Fruit fly (Drosophila melanogaster) whole organism, embryonic: ENCODE results near the gene g.

Experiments used
- Ada2b ChIP-seq: fragments of 200-800 bp; sonication (Bioruptor generic); IDR thresholded peaks from 2 replicates; pipeline ENCODE4 v1.3.6; 2022; ENCODE audit warnings: missing biosample characterization, missing genetic modification characterization
- Bdp1 ChIP-seq: fragments of 200-800 bp; sonication (Bioruptor generic); optimal IDR thresholded peaks from 3 replicates; lab custom pipeline; 2016; ENCODE audit warnings: missing biosample characterization, missing genetic modification characterization
- BtbVII ChIP-seq: fragments of 200-800 bp; sonication (Bioruptor generic); optimal IDR thresholded peaks from 3 replicates; lab custom pipeline; 2017; ENCODE audit warnings: missing biosample characterization, mild to moderate bottlenecking, missing genetic modification characterization
- C15 ChIP-seq: fragments of 200-800 bp; sonication (Bioruptor generic); IDR thresholded peaks from 3 replicates; pipeline ENCODE4 v1.3.6; 2022; ENCODE audit warnings: missing biosample characterization, missing genetic modification characterization
- CG10209 ChIP-seq: fragments of 200-800 bp; sonication (Bioruptor generic); optimal IDR thresholded peaks from 3 replicates; lab custom pipeline; 2017; ENCODE audit warnings: missing biosample characterization, mild to moderate bottlenecking, missing genetic modification characterization, missing genetic modification reagents
- CG10366 ChIP-seq: fragments of 200-800 bp; sonication (Bioruptor generic); IDR thresholded peaks from 2 replicates; pipeline ENCODE4 v1.3.6; 2022; ENCODE audit warnings: missing biosample characterization, missing genetic modification characterization
- CG10462 ChIP-seq: fragments of 200-800 bp; sonication (Bioruptor generic); optimal IDR thresholded peaks from 2 replicates; lab custom pipeline; 2016; ENCODE audit warnings: missing biosample characterization, missing genetic modification characterization
- CG10565 ChIP-seq: fragments of 200-800 bp; sonication (Bioruptor generic); optimal IDR thresholded peaks from 3 replicates; lab custom pipeline; 2016; ENCODE audit warnings: missing biosample characterization, mild to moderate bottlenecking, missing genetic modification characterization
- CG10654 ChIP-seq: fragments of 200-800 bp; sonication (Bioruptor generic); optimal IDR thresholded peaks from 2 replicates; lab custom pipeline; 2016; ENCODE audit warnings: missing biosample characterization, missing genetic modification characterization
- CG11456 ChIP-seq: fragments of 200-800 bp; sonication (Bioruptor generic); IDR thresholded peaks from 3 replicates; pipeline ENCODE4 v1.3.6; 2022; ENCODE audit warnings: missing biosample characterization, missing genetic modification characterization
- CG11695 ChIP-seq: fragments of 200-800 bp; sonication (Bioruptor generic); IDR thresholded peaks from 3 replicates; pipeline ENCODE4 v1.3.6; 2022; ENCODE audit warnings: missing biosample characterization, missing genetic modification characterization
- CG12236 ChIP-seq: fragments of 200-800 bp; sonication (Bioruptor generic); optimal IDR thresholded peaks from 2 replicates; lab custom pipeline; 2016; ENCODE audit warnings: missing biosample characterization, missing genetic modification characterization
- CG14050 ChIP-seq: fragments of 200-800 bp; sonication (Bioruptor generic); IDR thresholded peaks from 3 replicates; pipeline ENCODE4 v1.3.6; 2022; ENCODE audit warnings: missing biosample characterization, missing genetic modification characterization
- CG15601 ChIP-seq: fragments of 200-800 bp; sonication (Bioruptor generic); optimal IDR thresholded peaks from 3 replicates; lab custom pipeline; 2019; ENCODE audit warnings: missing biosample characterization, mild to moderate bottlenecking, missing genetic modification characterization, moderate library complexity
- CG17328 ChIP-seq: fragments of 200-800 bp; sonication (Bioruptor generic); IDR thresholded peaks from 2 replicates; pipeline ENCODE4 v1.3.6; 2022; ENCODE audit warnings: missing biosample characterization, missing genetic modification characterization
- CG17385 ChIP-seq: fragments of 200-800 bp; sonication (Bioruptor generic); optimal IDR thresholded peaks from 3 replicates; lab custom pipeline; 2018; ENCODE audit warnings: missing biosample characterization, mild to moderate bottlenecking, missing genetic modification characterization
- CG17612 ChIP-seq: fragments of 200-800 bp; sonication (Bioruptor generic); IDR thresholded peaks from 2 replicates; pipeline ENCODE4 v1.3.6; 2022; ENCODE audit warnings: missing biosample characterization, missing genetic modification characterization
- CG1792 ChIP-seq: fragments of 200-800 bp; sonication (Bioruptor generic); optimal IDR thresholded peaks from 2 replicates; lab custom pipeline; 2016; ENCODE audit warnings: missing biosample characterization, missing genetic modification characterization
- CG18011 ChIP-seq: fragments of 200-800 bp; sonication (Bioruptor generic); optimal IDR thresholded peaks from 2 replicates; lab custom pipeline; 2017; ENCODE audit warnings: missing biosample characterization, missing genetic modification characterization, mild to moderate bottlenecking, moderate library complexity, missing genotype
- CG2129 ChIP-seq: fragments of 200-800 bp; sonication (Bioruptor generic); IDR thresholded peaks from 2 replicates; pipeline ENCODE4 v1.3.6; 2022; ENCODE audit warnings: missing biosample characterization, missing genetic modification characterization; ENCODE audit not compliant: partially characterized antibody
- CG30020 ChIP-seq: fragments of 200-800 bp; optimal IDR thresholded peaks from 2 replicates; lab custom pipeline; 2019; ENCODE audit warnings: missing biosample characterization, mild to moderate bottlenecking, missing genetic modification characterization, moderate library complexity
- CG31365 ChIP-seq: fragments of 200-800 bp; sonication (Bioruptor generic); optimal IDR thresholded peaks from 2 replicates; lab custom pipeline; 2018; ENCODE audit warnings: missing biosample characterization, mild to moderate bottlenecking, missing genetic modification characterization
- CG7357 ChIP-seq: fragments of 200-800 bp; sonication (Bioruptor generic); IDR thresholded peaks from 3 replicates; pipeline ENCODE4 v1.3.6; 2022; ENCODE audit warnings: missing biosample characterization, missing genetic modification characterization
- CG7928 ChIP-seq: fragments of 200-800 bp; sonication (Bioruptor generic); optimal IDR thresholded peaks from 2 replicates; lab custom pipeline; 2017; ENCODE audit warnings: missing biosample characterization, mild to moderate bottlenecking, missing genetic modification characterization
- CkIIα-i1 ChIP-seq: fragments of 200-800 bp; sonication (Bioruptor generic); IDR thresholded peaks from 2 replicates; pipeline ENCODE4 v1.3.6; 2022; ENCODE audit warnings: missing biosample characterization, missing genetic modification characterization
- Dp ChIP-seq: fragments of 200-800 bp; sonication (Bioruptor generic); optimal IDR thresholded peaks from 2 replicates; lab custom pipeline; 2018; ENCODE audit warnings: missing biosample characterization, mild to moderate bottlenecking, missing genetic modification characterization, moderate library complexity
- Ets97D ChIP-seq: fragments of 200-800 bp; sonication (Bioruptor generic); optimal IDR thresholded peaks from 3 replicates; lab custom pipeline; 2016; ENCODE audit warnings: missing biosample characterization, missing genetic modification characterization
- Fer1 ChIP-seq: fragments of 200-800 bp; sonication (Bioruptor generic); optimal IDR thresholded peaks from 2 replicates; lab custom pipeline; 2017; ENCODE audit warnings: missing biosample characterization, mild to moderate bottlenecking, missing genetic modification characterization
- Fer3 ChIP-seq: fragments of 200-800 bp; sonication (Bioruptor generic); optimal IDR thresholded peaks from 2 replicates; lab custom pipeline; 2018; ENCODE audit warnings: missing biosample characterization, mild to moderate bottlenecking, missing genetic modification characterization, moderate library complexity
- Hr78 ChIP-seq, 2 experiments: fragments of 200-800 bp in 1 of 2; fragments of >200 bp in 1 of 2; sonication (Bioruptor generic) in 1 of 2; optimal IDR thresholded peaks; 2 replicates each; lab custom pipeline; 2017 to 2019; ENCODE audit warnings: missing biosample characterization in 2 of 2, missing genetic modification characterization in 2 of 2, mild to moderate bottlenecking in 1 of 2, moderate library complexity in 1 of 2
- MESR4 ChIP-seq: fragments of 200-800 bp; sonication (Bioruptor generic); optimal IDR thresholded peaks from 2 replicates; lab custom pipeline; 2018; ENCODE audit warnings: missing biosample characterization, mild to moderate bottlenecking, missing genetic modification characterization, moderate library complexity
- Meics ChIP-seq: fragments of 200-800 bp; sonication (Bioruptor generic); optimal IDR thresholded peaks from 2 replicates; lab custom pipeline; 2017; ENCODE audit warnings: missing biosample characterization, mild to moderate bottlenecking, missing genetic modification characterization
- Nf-YB ChIP-seq: fragments of 200-800 bp; sonication (Bioruptor generic); optimal IDR thresholded peaks from 3 replicates; lab custom pipeline; 2019; ENCODE audit warnings: missing biosample characterization, mild to moderate bottlenecking, missing genetic modification characterization, moderate library complexity
- Sin3A ChIP-seq: fragments of >200 bp; optimal IDR thresholded peaks from 2 replicates; lab custom pipeline; 2018
- cad ChIP-seq: fragments of >200 bp; optimal IDR thresholded peaks from 2 replicates; lab custom pipeline; 2017; ENCODE audit warnings: missing biosample characterization, missing genetic modification characterization
- chm ChIP-seq: fragments of 200-800 bp; sonication (Bioruptor generic); IDR thresholded peaks from 2 replicates; pipeline ENCODE4 v1.3.6; 2022; ENCODE audit warnings: missing biosample characterization, missing genetic modification characterization
- ewg ChIP-seq: fragments of 200-800 bp; sonication (Bioruptor generic); optimal IDR thresholded peaks from 3 replicates; lab custom pipeline; 2017; ENCODE audit warnings: mild to moderate bottlenecking, missing biosample characterization, missing genetic modification reagents, missing genetic modification characterization
- fd64A ChIP-seq: fragments of 200-800 bp; sonication (Bioruptor generic); optimal IDR thresholded peaks from 3 replicates; lab custom pipeline; 2018; ENCODE audit warnings: missing biosample characterization, mild to moderate bottlenecking, missing genetic modification characterization
- her ChIP-seq: fragments of 200-800 bp; sonication (Bioruptor generic); optimal IDR thresholded peaks from 2 replicates; lab custom pipeline; 2016; ENCODE audit warnings: missing biosample characterization, missing genetic modification characterization
- hth ChIP-seq: fragments of >200 bp; optimal IDR thresholded peaks from 2 replicates; lab custom pipeline; 2017; ENCODE audit warnings: inconsistent platforms
- ind ChIP-seq: fragments of 200-800 bp; sonication (Bioruptor generic); optimal IDR thresholded peaks from 3 replicates; lab custom pipeline; 2016; ENCODE audit warnings: missing biosample characterization, missing genetic modification characterization
- jumu ChIP-seq: fragments of 200-800 bp; sonication (Bioruptor generic); optimal IDR thresholded peaks from 3 replicates; lab custom pipeline; 2016; ENCODE audit warnings: missing biosample characterization, missing genetic modification characterization
- ken ChIP-seq: fragments of 200-800 bp; sonication (Bioruptor generic); IDR thresholded peaks from 3 replicates; pipeline ENCODE4 v1.3.6; 2022; ENCODE audit warnings: missing biosample characterization, missing genetic modification characterization
- lmd ChIP-seq: fragments of 200-800 bp; sonication (Bioruptor generic); IDR thresholded peaks from 2 replicates; pipeline ENCODE4 v1.3.6; 2022; ENCODE audit warnings: missing biosample characterization, missing genetic modification characterization
- peb ChIP-seq: fragments of 200-800 bp; sonication (Bioruptor generic); IDR thresholded peaks from 2 replicates; pipeline ENCODE4 v1.3.6; 2022; ENCODE audit warnings: missing biosample characterization, missing genetic modification characterization
- pfk ChIP-seq: fragments of 200-800 bp; sonication (Bioruptor generic); optimal IDR thresholded peaks from 2 replicates; lab custom pipeline; 2018; ENCODE audit warnings: missing biosample characterization, mild to moderate bottlenecking, missing genetic modification characterization, moderate library complexity
- pzg ChIP-seq: fragments of 200-800 bp; sonication (Bioruptor generic); optimal IDR thresholded peaks from 3 replicates; lab custom pipeline; 2018; ENCODE audit warnings: missing biosample characterization, mild to moderate bottlenecking, missing genetic modification characterization, moderate library complexity
- schlank ChIP-seq: fragments of 200-800 bp; sonication (Bioruptor generic); optimal IDR thresholded peaks from 2 replicates; lab custom pipeline; 2018; ENCODE audit warnings: missing biosample characterization, mild to moderate bottlenecking, missing genetic modification characterization
- sqz ChIP-seq: fragments of 200-800 bp; sonication (Bioruptor generic); optimal IDR thresholded peaks from 3 replicates; lab custom pipeline; 2018; ENCODE audit warnings: missing biosample characterization, mild to moderate bottlenecking, missing genetic modification characterization
- twi ChIP-seq: fragments of 200-800 bp; optimal IDR thresholded peaks from 2 replicates; lab custom pipeline; 2019; ENCODE audit warnings: missing biosample characterization, mild to moderate bottlenecking, missing genetic modification characterization, moderate library complexity
- tx ChIP-seq: fragments of 200-800 bp; sonication (Bioruptor generic); optimal IDR thresholded peaks from 2 replicates; lab custom pipeline; 2016; ENCODE audit warnings: missing biosample characterization, missing genetic modification characterization
- vfl ChIP-seq: fragments of 200-800 bp; sonication (Bioruptor generic); optimal IDR thresholded peaks from 2 replicates; lab custom pipeline; 2016; ENCODE audit warnings: missing biosample characterization, missing genetic modification characterization
- zf30C ChIP-seq: fragments of 200-800 bp; sonication (Bioruptor generic); optimal IDR thresholded peaks from 3 replicates; lab custom pipeline; 2018; ENCODE audit warnings: missing biosample characterization, mild to moderate bottlenecking, missing genetic modification characterization

The g gene

dm6 chrX:13739411-13739888, 3.4 kb upstream of the g start, which contains the start of gene CG11151 (continued):
- TF ChIP-seq schlank (tag; lab: Kevin White, UChicago) (peak; percentile 96), ewg (GFP tag; lab: Kevin White, UChicago) (peak; percentile 94), ind (GFP tag; lab: Kevin White, UChicago) (peak; percentile 96), CG10654 (GFP tag; lab: Kevin White, UChicago) (peak; percentile 95), Nf-YB (GFP tag; lab: Kevin White, UChicago) (peak; percentile 87), sqz (GFP tag; lab: Kevin White, UChicago) (peak; percentile 93), twi (tag; lab: Kevin White, UChicago) (peak; percentile 93), CG31365 (tag; lab: Kevin White, UChicago) (peak; percentile 86), CG18011 (GFP tag; lab: Kevin White, UChicago) (peak; percentile 86), CG17612 (peak; percentile 90), Bdp1 (peak; percentile 92), CG7357 (GFP tag; lab: Robert Waterston, UW) (peak; percentile 82), her (peak; percentile 95), Ada2b (peak; percentile 95), ken (GFP tag; lab: Robert Waterston, UW) (peak; percentile 94), tx (GFP tag; lab: Kevin White, UChicago) (peak; percentile 95), vfl (GFP tag; lab: Kevin White, UChicago) (peak; percentile 95), CG17385 (GFP tag; lab: Kevin White, UChicago) (peak; percentile 95), hth (lab: Kevin White, UChicago) (no peak), chm (GFP tag; lab: Robert Waterston, UW) (peak; percentile 94), Ets97D (GFP tag; lab: Kevin White, UChicago) (peak; percentile 86), jumu (GFP tag; lab: Kevin White, UChicago) (peak; percentile 97), zf30C (GFP tag; lab: Kevin White, UChicago) (peak; percentile 32), CG1792 (GFP tag; lab: Kevin White, UChicago) (peak; percentile 94), BtbVII (peak; percentile 97), CG10462 (GFP tag; lab: Kevin White, UChicago) (peak; percentile 92), CG11456 (GFP tag; lab: Robert Waterston, UW) (peak; percentile 94), lmd (peak; percentile 93), CG7928 (peak; percentile 77), Sin3A (no peak), CG14050 (peak; percentile 94), Meics (peak; percentile 97), CG10565 (peak; percentile 82)

DNA sequence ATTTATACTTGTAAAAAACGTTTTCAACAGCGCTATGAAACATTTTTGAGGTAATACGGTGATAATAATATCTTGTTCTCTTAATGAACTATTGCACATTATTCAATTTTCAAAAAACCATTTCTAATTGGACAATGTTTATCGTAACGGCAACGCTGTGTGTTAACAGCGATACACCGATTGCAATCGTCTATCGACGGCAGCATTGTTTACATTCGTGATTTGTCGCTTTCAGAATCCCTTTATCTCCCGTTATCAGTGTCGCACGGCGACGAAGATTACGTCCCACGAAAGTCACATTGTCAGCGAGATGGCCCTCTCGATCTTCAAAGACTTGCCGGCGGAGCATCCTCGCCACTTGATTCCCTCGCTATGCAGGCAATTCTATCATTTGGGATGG, 1.9 kb upstream of the g start, which contains the start of gene CG11134:
TSS of gene CG11134 (plus strand) at position 4 of the 400 bp plus-strand sequence.
- TF ChIP-seq CG17328 (GFP tag; lab: Robert Waterston, UW) (no peak), peb (GFP tag; lab: Robert Waterston, UW) (no peak), CG10209 (GFP tag; lab: Kevin White, UChicago) (no peak), CG15601 (no peak), fd64A (no peak), Hr78 (GFP tag; optimal IDR thresholded peaks at IDR 0.05; lab: Kevin White, UChicago) (no peak), CG10366 (GFP tag; lab: Robert Waterston, UW) (no peak), Dp (GFP tag; lab: Kevin White, UChicago) (peak; percentile 57), pzg (GFP tag; lab: Kevin White, UChicago) (peak; percentile 38), Fer3 (no peak), CG30020 (tag; lab: Kevin White, UChicago) (no peak), cad (GFP tag; lab: Kevin White, UChicago) (no peak), CG2129 (GFP tag; lab: Robert Waterston, UW) (no peak), CG11695 (GFP tag; lab: Robert Waterston, UW) (no peak), C15 (GFP tag; lab: Robert Waterston, UW) (no peak), CG10462 (GFP tag; lab: Kevin White, UChicago) (no peak), CkIIα-i1 (GFP tag; lab: Robert Waterston, UW) (no peak), chm (GFP tag; lab: Robert Waterston, UW) (no peak), CG12236 (no peak), MESR4 (GFP tag; lab: Kevin White, UChicago) (no peak), Fer1 (GFP tag; lab: Kevin White, UChicago) (no peak), Meics (no peak), pfk (GFP tag; lab: Kevin White, UChicago) (no peak)
